Worm (Caenorhabditis elegans): ENCODE results near the gene marc-1.

marc-1 gene

DNA sequence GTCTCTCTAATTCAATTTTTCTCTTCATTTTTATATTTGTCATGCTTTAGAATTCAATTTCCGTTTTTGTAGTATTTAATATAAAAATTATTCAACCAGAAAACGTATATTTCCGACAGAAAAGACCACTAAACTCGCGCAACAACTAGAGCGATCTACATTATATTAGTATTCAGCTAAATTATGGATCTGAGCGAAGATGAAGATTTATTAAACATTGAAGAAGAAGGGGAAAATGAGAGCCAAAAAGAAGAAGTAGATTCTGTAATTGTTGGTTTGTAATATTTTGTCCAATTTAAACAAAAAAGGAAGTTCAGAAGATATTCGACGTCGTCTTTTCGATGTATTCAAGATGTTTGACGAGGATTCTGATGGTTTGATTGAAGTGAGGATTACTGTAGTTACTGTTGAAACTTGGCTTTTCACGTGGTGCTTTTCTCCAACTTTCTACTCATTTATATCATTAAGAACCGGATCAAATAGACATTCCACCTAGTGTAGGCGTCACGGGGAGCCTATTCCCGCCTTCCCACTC is 5.5 kb upstream of the marc-1 start, which contains the start of gene cal-7:
Gene cal-7, plus strand, starts transcription at position 184 of the 535 bp plus-strand sequence.
- peak; percentile 3 for TF ChIP-seq hlh-30 (tag; optimal IDR thresholded peaks at IDR 0.05; ENCODE audit: insufficient read depth)
- TF ChIP-seq ceh-28 (tag; optimal IDR thresholded peaks at IDR 0.05): no peak
- TF ChIP-seq snpc-1.2 (GFP tag; IDR thresholded peaks at IDR 0.05): no peak
- TF ChIP-seq nhr-102 (tag; optimal IDR thresholded peaks at IDR 0.05): peak; percentile 48
- TF ChIP-seq daf-8 (GFP tag; IDR thresholded peaks at IDR 0.05): no peak
- 0 out of 2 replicates have a peak, but pooled peaks have one; percentile 52 for TF ChIP-seq tra-1 (GFP tag; IDR thresholded peaks at IDR 0.05)
- no peak; the same call in 1 of the 2 replicates for TF ChIP-seq Y48G9A.11 (GFP tag; IDR thresholded peaks at IDR 0.05)
- TF ChIP-seq hmg-1.1 (GFP tag; IDR thresholded peaks at IDR 0.05): peak; percentile 33; the same call in 1 of the 2 replicates
- TF ChIP-seq dve-1 (tag; optimal IDR thresholded peaks at IDR 0.05; ENCODE audit: insufficient read depth): peak; percentile 43
- TF ChIP-seq spr-3 (GFP tag; optimal IDR thresholded peaks at IDR 0.05): peak; percentile 26
- TF ChIP-seq nhr-77 (tag; optimal IDR thresholded peaks at IDR 0.05): peak; percentile 2
- no peak for TF ChIP-seq daf-16 (GFP tag; optimal IDR thresholded peaks at IDR 0.05)
- peak; percentile 2 for TF ChIP-seq daf-16 (tag; optimal IDR thresholded peaks at IDR 0.05)
- no peak for TF ChIP-seq nhr-10 (tag; optimal IDR thresholded peaks at IDR 0.05)
- no peak for TF ChIP-seq ceh-20 (GFP tag; IDR thresholded peaks at IDR 0.05)
- TF ChIP-seq aha-1 (tag): peak; percentile 0
- TF ChIP-seq saeg-2 (GFP tag; IDR thresholded peaks at IDR 0.05): 0 out of 2 replicates have a peak, but pooled peaks have one; percentile 42
- no peak for TF ChIP-seq Y105C5A.15 (GFP tag; IDR thresholded peaks at IDR 0.05)
- TF ChIP-seq Y5F2A.4 (GFP tag; optimal IDR thresholded peaks at IDR 0.05): peak; percentile 15
- TF ChIP-seq lsy-2 (tag; optimal IDR thresholded peaks at IDR 0.05): no peak
- peak; percentile 30 for TF ChIP-seq nhr-48 (tag; optimal IDR thresholded peaks at IDR 0.05)
- TF ChIP-seq nhr-42 (GFP tag; IDR thresholded peaks at IDR 0.05): peak; percentile 59; the same call in 1 of the 2 replicates
- TF ChIP-seq pqm-1 (tag; optimal IDR thresholded peaks at IDR 0.05): no peak
- peak; percentile 17 for TF ChIP-seq nhr-111 (GFP tag; optimal IDR thresholded peaks at IDR 0.05)
- TF ChIP-seq zfp-3 (GFP tag; conservative IDR thresholded peaks at IDR 0.05): 0 out of 2 replicates have a peak, but pooled peaks have one; percentile 42
- TF ChIP-seq duxl-1 (tag; optimal IDR thresholded peaks at IDR 0.05; ENCODE audit: poor library complexity): no peak
- 0 out of 2 replicates have a peak, but pooled peaks have one; percentile 20 for TF ChIP-seq lin-38 (GFP tag; IDR thresholded peaks at IDR 0.05)
- TF ChIP-seq R02D3.7 (tag; optimal IDR thresholded peaks at IDR 0.05): no peak
- no peak for TF ChIP-seq vab-7 (GFP tag; IDR thresholded peaks at IDR 0.05)
- no peak for TF ChIP-seq dmd-8 (GFP tag; IDR thresholded peaks at IDR 0.05)
- no peak for TF ChIP-seq zip-11 (GFP tag; IDR thresholded peaks at IDR 0.05)
- TF ChIP-seq D1046.2 (GFP tag; IDR thresholded peaks at IDR 0.05): no peak
- TF ChIP-seq T20F7.1 (GFP tag; optimal IDR thresholded peaks at IDR 0.05): peak; percentile 29
- no peak for TF ChIP-seq cey-2 (tag; optimal IDR thresholded peaks at IDR 0.05; ENCODE audit: borderline replicate concordance, insufficient read depth)
- TF ChIP-seq mep-1 (tag; optimal IDR thresholded peaks at IDR 0.05): peak; percentile 31
- peak; percentile 70 for TF ChIP-seq T26A8.4 (GFP tag; IDR thresholded peaks at IDR 0.05)
- no peak for TF ChIP-seq unc-130 (GFP tag; optimal IDR thresholded peaks at IDR 0.05)
- peak; percentile 67 for TF ChIP-seq fkh-10 (GFP tag; optimal IDR thresholded peaks at IDR 0.05)
- no peak for TF ChIP-seq rbr-2 (tag; optimal IDR thresholded peaks at IDR 0.05)
- TF ChIP-seq nhr-76 (tag; optimal IDR thresholded peaks at IDR 0.05): no peak

DNA sequence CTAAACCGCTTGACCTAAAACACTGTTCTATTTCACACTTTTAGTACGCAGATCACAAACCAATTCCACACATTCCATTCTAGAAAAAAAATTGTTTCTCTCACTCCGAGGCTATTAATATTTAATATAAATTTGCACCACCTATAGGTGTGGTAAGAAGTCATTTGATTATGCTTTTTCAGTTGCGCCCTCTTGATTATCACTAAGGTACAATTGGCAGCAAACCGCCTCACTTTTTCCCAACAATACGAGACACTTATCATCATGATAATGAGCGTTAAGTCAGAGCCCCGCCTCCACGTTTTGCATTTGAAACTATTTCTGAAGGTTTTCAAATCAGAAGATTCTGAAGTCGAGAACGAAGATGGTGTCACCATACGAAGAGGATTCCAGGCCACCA is 2.2 kb upstream of the marc-1 start, which contains the start of gene aqp-4:
Gene aqp-4, plus strand, starts transcription at position 270 of the 400 bp plus-strand sequence.
- TF ChIP-seq nhr-111 (GFP tag; optimal IDR thresholded peaks at IDR 0.05) (no peak), hlh-11 (tag; optimal IDR thresholded peaks at IDR 0.05) (peak; percentile 18), set-16 (GFP tag; IDR thresholded peaks at IDR 0.05) (no peak), nhr-77 (tag; optimal IDR thresholded peaks at IDR 0.05) (no peak), daf-16 (GFP tag; optimal IDR thresholded peaks at IDR 0.05) (no peak), daf-16 (tag; optimal IDR thresholded peaks at IDR 0.05) (peak; percentile 28), zfp-2 (tag; optimal IDR thresholded peaks at IDR 0.05) (no peak), mdl-1 (tag; optimal IDR thresholded peaks at IDR 0.05) (no peak), hlh-30 (tag; optimal IDR thresholded peaks at IDR 0.05; ENCODE audit: insufficient read depth) (peak; percentile 6), pqm-1 (tag; optimal IDR thresholded peaks at IDR 0.05) (peak; percentile 59), dmd-6 (GFP tag; IDR thresholded peaks at IDR 0.05) (peak; percentile 43; the same call in 1 of the 2 replicates), Y48G9A.11 (GFP tag; IDR thresholded peaks at IDR 0.05) (no peak), ceh-28 (tag; optimal IDR thresholded peaks at IDR 0.05) (no peak), nhr-11 (tag; optimal IDR thresholded peaks at IDR 0.05) (no peak), nhr-28 (tag; optimal IDR thresholded peaks at IDR 0.05) (peak; percentile 47)

Measured in whole organism, L4 larva.